Worm (Caenorhabditis elegans) whole organism, L4 larva: ENCODE results near the gene alh-3.
A peak's percentile ranks its signal among the peaks of the same experiment; 100 is the strongest.

ENCODE experiments used
- mep-1 ChIP-seq: fragments of 150-350 bp; sonication (generic microtip); optimal IDR thresholded peaks from 3 replicates; lab custom pipeline; 2014; ENCODE audit warnings: missing biosample characterization, missing genetic modification characterization
- nhr-237 ChIP-seq: sonication (generic microtip); optimal IDR thresholded peaks from 2 replicates; lab custom pipeline; 2017; ENCODE audit warnings: missing biosample characterization, missing genetic modification characterization
- zip-11 ChIP-seq: fragments of 200-800 bp; sonication (Bioruptor generic); IDR thresholded peaks from 2 replicates; pipeline ENCODE4 v1.3.6; 2022; ENCODE audit warnings: missing genetic modification characterization, missing compliant biosample characterization

- peak; percentile 75 for TF ChIP-seq mep-1 (tag; lab: Kevin White, UChicago)
- no peak for TF ChIP-seq zip-11
- TF ChIP-seq nhr-237 (tag; lab: Kevin White, UChicago) = no peak
These were observed 13.8 kb downstream of the alh-3 start, which contains the start of gene fkb-1 for ce11 chrIV:11036222-11036621.
